Worm (Caenorhabditis elegans) whole organism, young adult: ENCODE results near the gene srt-39.

Experiments
- D2030.7 ChIP-seq: fragments of 200-800 bp; sonication (Bioruptor generic); IDR thresholded peaks from 2 replicates; pipeline ENCODE4 v1.3.6; 2022; ENCODE audit warnings: missing genetic modification reagents, missing genetic modification characterization, missing compliant biosample characterization
- him-1 ChIP-seq: sonication (generic microtip); optimal IDR thresholded peaks from 2 replicates; lab custom pipeline; 2016; ENCODE audit warnings: missing genotype, missing genetic modification reagents, missing genetic modification characterization, missing compliant biosample characterization
- hmg-1.2 ChIP-seq: fragments of 200-800 bp; sonication (Bioruptor generic); IDR thresholded peaks from 2 replicates; pipeline ENCODE4 v1.3.6; 2022; ENCODE audit warnings: missing genetic modification reagents, missing genetic modification characterization, missing compliant biosample characterization
- nfyb-1 ChIP-seq: fragments of 200-800 bp; sonication (Bioruptor generic); IDR thresholded peaks from 2 replicates; pipeline ENCODE4 v1.3.6; 2022; ENCODE audit warnings: missing genetic modification reagents, missing genetic modification characterization, missing compliant biosample characterization
- unc-130 ChIP-seq: sonication (generic microtip); optimal IDR thresholded peaks from 2 replicates; lab custom pipeline; 2016; ENCODE audit warnings: missing genetic modification reagents, missing genetic modification characterization, missing compliant biosample characterization

- TF ChIP-seq D2030.7 (GFP tag; lab: Robert Waterston, UW) (no peak), unc-130 (GFP tag; lab: Kevin White, UChicago) (no peak), nfyb-1 (no peak), him-1 (tag; lab: Kevin White, UChicago) (no peak), hmg-1.2 (GFP tag; lab: Robert Waterston, UW) (no peak)
These were observed 21.0 kb downstream of the srt-39 start for ce11 chrV:12505730-12506129.
